Worm (Caenorhabditis elegans) whole organism, L4 larva: ENCODE data around the gene let-2.

Experiments
- F49E8.2 ChIP-seq: sonication (generic microtip); optimal IDR thresholded peaks from 2 replicates; lab custom pipeline; 2016; ENCODE audit warnings: missing compliant biosample characterization, mild to moderate bottlenecking, missing genetic modification characterization, borderline replicate concordance
- lin-13 ChIP-seq: fragments of 150-350 bp; optimal IDR thresholded peaks from 2 replicates; lab custom pipeline; 2014; ENCODE audit warnings: missing biosample characterization, missing genetic modification reagents, missing genetic modification characterization
- lin-39 ChIP-seq: fragments of 150-350 bp; optimal IDR thresholded peaks from 2 replicates; lab custom pipeline; 2014; ENCODE audit warnings: missing biosample characterization, missing genetic modification reagents, missing genetic modification characterization
- lsy-2 ChIP-seq, 2 experiments: fragments of 150-350 bp in 1 of 2; sonication (generic microtip) in 1 of 2; optimal IDR thresholded peaks; 2 replicates each; lab custom pipeline; 2014 to 2017; ENCODE audit warnings: missing biosample characterization in 2 of 2, missing genetic modification characterization in 2 of 2
- mxl-2 ChIP-seq: fragments of 200-800 bp; sonication (Bioruptor generic); conservative IDR thresholded peaks from 2 replicates; pipeline ENCODE4 v1.3.6; 2022; ENCODE audit warnings: missing genetic modification reagents, missing genetic modification characterization, missing compliant biosample characterization
- nhr-11 ChIP-seq: fragments of 150-350 bp; optimal IDR thresholded peaks from 2 replicates; lab custom pipeline; 2014; ENCODE audit warnings: missing biosample characterization, missing genetic modification characterization
- nhr-41 ChIP-seq: fragments of 200-800 bp; sonication (Bioruptor generic); IDR thresholded peaks from 2 replicates; pipeline ENCODE4 v1.3.6; 2022; ENCODE audit warnings: missing genetic modification reagents, missing genetic modification characterization, missing compliant biosample characterization
- pqm-1 ChIP-seq: sonication (generic microtip); optimal IDR thresholded peaks from 2 replicates; lab custom pipeline; 2017; ENCODE audit warnings: missing biosample characterization, missing genetic modification characterization
- unc-130 ChIP-seq: sonication (generic microtip); optimal IDR thresholded peaks from 2 replicates; lab custom pipeline; 2016; ENCODE audit warnings: missing genetic modification reagents, missing genetic modification characterization, missing compliant biosample characterization
- ztf-7 ChIP-seq: fragments of 150-350 bp; optimal IDR thresholded peaks from 2 replicates; lab custom pipeline; 2014; ENCODE audit warnings: missing biosample characterization, missing genetic modification characterization

- TF ChIP-seq lin-13 (GFP tag; lab: Kevin White, UChicago) (no peak), nhr-11 (tag; lab: Kevin White, UChicago) (no peak), F49E8.2 (tag; lab: Kevin White, UChicago) (no peak), ztf-7 (tag; lab: Kevin White, UChicago) (no peak), mxl-2 (no peak), lin-39 (tag; lab: Kevin White, UChicago) (no peak), pqm-1 (no peak), unc-130 (GFP tag; lab: Kevin White, UChicago) (no peak), lsy-2 (tag; optimal IDR thresholded peaks at IDR 0.05; lab: Kevin White, UChicago) (no peak), nhr-41 (GFP tag; lab: Robert Waterston, UW) (no peak)
These were observed 34.4 kb downstream of the let-2 start, which contains the start of gene nhr-28 for ce11 chrX:16354598-16355211.
